Fruit fly (Drosophila melanogaster) whole organism, pupa: ENCODE measurements around the gene by.

Experiments
- CG10348 ChIP-seq: fragments of 200-800 bp; sonication (Bioruptor generic); IDR thresholded peaks from 2 replicates; pipeline ENCODE4 v1.3.6; 2022; ENCODE audit warnings: missing biosample characterization, missing genetic modification characterization
- CG15710 ChIP-seq: fragments of 200-800 bp; sonication (Bioruptor generic); optimal IDR thresholded peaks from 2 replicates; lab custom pipeline; 2018; ENCODE audit warnings: missing biosample characterization, mild to moderate bottlenecking, missing genetic modification characterization, moderate library complexity
- CG17806 ChIP-seq: fragments of 200-800 bp; sonication (Bioruptor generic); optimal IDR thresholded peaks from 2 replicates; lab custom pipeline; 2018; ENCODE audit warnings: missing biosample characterization, mild to moderate bottlenecking, missing genetic modification characterization, moderate library complexity
- CG32121 ChIP-seq: fragments of 200-800 bp; sonication (Bioruptor generic); IDR thresholded peaks from 2 replicates; pipeline ENCODE4 v1.3.6; 2022; ENCODE audit warnings: missing biosample characterization, missing genetic modification characterization
- CG34367 ChIP-seq: fragments of 200-800 bp; sonication (Bioruptor generic); optimal IDR thresholded peaks from 2 replicates; lab custom pipeline; 2018; ENCODE audit warnings: missing biosample characterization, mild to moderate bottlenecking, missing genetic modification characterization
- CG8159 ChIP-seq: fragments of 200-800 bp; sonication (Bioruptor generic); optimal IDR thresholded peaks from 3 replicates; lab custom pipeline; 2018; ENCODE audit warnings: missing biosample characterization, mild to moderate bottlenecking, missing genetic modification characterization, moderate library complexity
- EcR ChIP-seq: fragments of 200-800 bp; sonication (Bioruptor generic); optimal IDR thresholded peaks from 3 replicates; lab custom pipeline; 2019; ENCODE audit warnings: missing biosample characterization, missing genetic modification characterization, mild to moderate bottlenecking, moderate library complexity, missing genetic modification reagents
- Pif1A ChIP-seq: fragments of 200-800 bp; sonication (Bioruptor generic); optimal IDR thresholded peaks from 3 replicates; lab custom pipeline; 2016; ENCODE audit warnings: missing biosample characterization, missing genetic modification characterization
- Pif1B ChIP-seq: fragments of 200-800 bp; sonication (Bioruptor generic); optimal IDR thresholded peaks from 3 replicates; lab custom pipeline; 2016; ENCODE audit warnings: missing biosample characterization, missing genetic modification characterization
- fd96Ca ChIP-seq: fragments of 200-800 bp; sonication (Bioruptor generic); IDR thresholded peaks from 3 replicates; pipeline ENCODE4 v1.3.6; 2022; ENCODE audit warnings: missing biosample characterization, missing genetic modification characterization
- rn ChIP-seq: fragments of 200-800 bp; sonication (Bioruptor generic); IDR thresholded peaks from 2 replicates; pipeline ENCODE4 v1.3.6; 2022; ENCODE audit warnings: missing biosample characterization, missing genetic modification characterization

DNA sequence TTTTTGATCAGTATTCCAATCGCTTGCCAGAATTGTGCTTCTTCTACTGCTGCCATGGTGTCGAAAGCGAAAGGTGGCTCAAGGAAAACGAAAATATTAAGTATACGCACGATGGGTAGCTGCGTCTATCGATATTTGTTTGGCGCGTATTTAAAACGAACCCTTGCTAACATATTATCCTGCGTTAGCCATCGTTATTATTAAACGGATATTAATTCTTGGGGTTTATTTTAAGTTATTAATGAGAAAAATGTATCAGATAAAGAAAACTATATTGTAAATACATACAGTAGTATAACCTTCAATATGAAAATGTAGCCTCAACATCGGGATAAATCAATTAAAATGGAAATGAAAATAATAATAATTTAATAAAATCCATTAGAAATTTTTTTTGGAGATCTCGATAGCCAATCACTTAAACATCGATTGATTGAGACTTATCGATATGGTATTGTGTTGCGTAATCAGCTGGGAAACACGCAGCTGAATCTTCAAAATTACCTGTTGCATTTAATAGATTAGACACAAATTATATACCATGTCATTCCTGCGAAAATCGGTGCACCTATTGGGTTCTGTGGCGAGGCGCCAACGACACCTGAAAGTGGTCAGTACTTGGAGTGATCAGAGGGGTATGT lies 22.6 kb upstream of the by start, which contains the start of the genes CG9386 and BckdhA:
- TF ChIP-seq Pif1B, result no peak
- no peak for TF ChIP-seq CG17806 (tag; lab: Kevin White, UChicago)
- 0 out of 2 replicates have a peak, but pooled peaks have one; percentile 10 for TF ChIP-seq CG32121 (GFP tag; lab: Robert Waterston, UW)
- peak; percentile 16 for TF ChIP-seq CG8159 (tag; lab: Kevin White, UChicago)
- TF ChIP-seq EcR, result no peak
- no peak for TF ChIP-seq CG34367 (tag; lab: Kevin White, UChicago)
- TF ChIP-seq CG15710 (tag; lab: Kevin White, UChicago), result no peak
- no peak for TF ChIP-seq Pif1A
- no peak for TF ChIP-seq rn (GFP tag; lab: Robert Waterston, UW)
- no peak for TF ChIP-seq CG10348
- no peak for TF ChIP-seq fd96Ca (GFP tag; lab: Robert Waterston, UW)
